Worm (Caenorhabditis elegans) whole organism, L4 larva: Measurements from ENCODE around the gene C04A2.15.

Experiments
- F26F4.8 ChIP-seq: fragments of 200-800 bp; sonication (Bioruptor generic); conservative IDR thresholded peaks from 2 replicates; pipeline ENCODE4 v1.3.6; 2022; ENCODE audit warnings: missing genetic modification characterization, missing compliant biosample characterization
- R02D3.7 ChIP-seq: fragments of 150-350 bp; sonication (generic microtip); optimal IDR thresholded peaks from 3 replicates; lab custom pipeline; 2014; ENCODE audit warnings: missing biosample characterization, missing genetic modification characterization
- arid-1 ChIP-seq: fragments of 200-800 bp; sonication (Bioruptor generic); conservative IDR thresholded peaks from 2 replicates; pipeline ENCODE4 v1.3.6; 2022; ENCODE audit warnings: missing genetic modification reagents, missing genetic modification characterization, missing compliant biosample characterization
- ceh-28 ChIP-seq: fragments of 150-350 bp; optimal IDR thresholded peaks from 2 replicates; lab custom pipeline; 2014; ENCODE audit warnings: missing biosample characterization, missing genetic modification reagents, missing genetic modification characterization
- dmd-6 ChIP-seq: fragments of 200-800 bp; sonication (Bioruptor generic); IDR thresholded peaks from 2 replicates; pipeline ENCODE4 v1.3.6; 2022; ENCODE audit warnings: missing genetic modification reagents, missing genetic modification characterization, missing compliant biosample characterization
- egl-27 ChIP-seq: sonication (generic microtip); optimal IDR thresholded peaks from 3 replicates; lab custom pipeline; 2017; ENCODE audit warnings: missing biosample characterization, missing genetic modification reagents, missing genetic modification characterization
- hlh-30 ChIP-seq: sonication (generic microtip); optimal IDR thresholded peaks from 2 replicates; lab custom pipeline; 2017; ENCODE audit warnings: antibody characterized with exemption, mild to moderate bottlenecking, missing genetic modification characterization, missing compliant biosample characterization; ENCODE audit not compliant: insufficient read depth
- nhr-102 ChIP-seq: sonication (generic microtip); optimal IDR thresholded peaks from 2 replicates; lab custom pipeline; 2016; ENCODE audit warnings: mild to moderate bottlenecking, missing genetic modification characterization, moderate library complexity, missing compliant biosample characterization
- nhr-76 ChIP-seq: fragments of 150-350 bp; optimal IDR thresholded peaks from 2 replicates; lab custom pipeline; 2014; ENCODE audit warnings: missing biosample characterization, missing genetic modification characterization
- unc-39 ChIP-seq: sonication (generic microtip); optimal IDR thresholded peaks from 2 replicates; lab custom pipeline; 2017; ENCODE audit warnings: missing biosample characterization, missing genetic modification characterization
- zag-1 ChIP-seq: fragments of 150-350 bp; optimal IDR thresholded peaks from 2 replicates; lab custom pipeline; 2014; ENCODE audit warnings: missing biosample characterization, missing genetic modification characterization

ce11 chrII:6834582-6835058, 17.4 kb upstream of the C04A2.15 start, which contains the start of gene egl-27:
- TF ChIP-seq hlh-30 (no peak), ceh-28 (tag; lab: Kevin White, UChicago) (no peak), arid-1 (GFP tag; lab: Robert Waterston, UW) (no peak), zag-1 (tag; lab: Kevin White, UChicago) (no peak), egl-27 (no peak), nhr-102 (tag; lab: Kevin White, UChicago) (no peak), F26F4.8 (no peak), unc-39 (tag; lab: Kevin White, UChicago) (no peak), dmd-6 (no peak), R02D3.7 (tag; lab: Kevin White, UChicago) (no peak), nhr-76 (tag; lab: Kevin White, UChicago) (no peak)
